Worm (Caenorhabditis elegans) whole organism, L1 larva: ENCODE data around the gene ins-14.

Experiments used
- C16A3.4 ChIP-seq: fragments of 150-350 bp; optimal IDR thresholded peaks from 2 replicates; lab custom pipeline; 2014; ENCODE audit warnings: missing biosample characterization, missing genetic modification characterization
- alr-1 ChIP-seq: fragments of 200-800 bp; sonication (Bioruptor generic); optimal IDR thresholded peaks from 2 replicates; lab custom pipeline; 2018; ENCODE audit warnings: borderline replicate concordance, mild to moderate bottlenecking, missing genetic modification characterization, missing compliant biosample characterization
- aly-2 ChIP-seq: fragments of 150-350 bp; optimal IDR thresholded peaks from 2 replicates; lab custom pipeline; 2014; ENCODE audit warnings: missing biosample characterization, missing genetic modification characterization
- blmp-1 ChIP-seq: fragments of 150-350 bp; optimal IDR thresholded peaks from 2 replicates; lab custom pipeline; 2014; ENCODE audit warnings: missing biosample characterization, missing genetic modification characterization
- ceh-63 ChIP-seq: fragments of 200-800 bp; sonication (Bioruptor generic); optimal IDR thresholded peaks from 2 replicates; lab custom pipeline; 2018; ENCODE audit warnings: mild to moderate bottlenecking, missing genetic modification characterization, missing compliant biosample characterization
- ceh-82 ChIP-seq, 3 experiments: fragments of 150-350 bp in 1 of 3; sonication (generic microtip) in 2 of 3; optimal IDR thresholded peaks; 2 replicates each; lab custom pipeline; 2014 to 2017; ENCODE audit warnings: missing biosample characterization in 3 of 3, missing genetic modification characterization in 3 of 3
- dpl-1 ChIP-seq, 3 experiments: fragments of 150-350 bp in 2 of 3; sonication (generic microtip) in 1 of 3; optimal IDR thresholded peaks; 2 replicates each; lab custom pipeline; 2014 to 2017; ENCODE audit warnings: missing biosample characterization in 3 of 3, missing genetic modification characterization in 3 of 3, missing genetic modification reagents in 3 of 3
- efl-1 ChIP-seq, 4 experiments: fragments of 150-350 bp; optimal IDR thresholded peaks in 3 of 4; peaks in 1 of 4; 1 replicate in 1 of 4; 2 replicates in 3 of 4; lab custom pipeline; 2014; ENCODE audit warnings: missing biosample characterization in 2 of 4, missing genetic modification characterization in 2 of 4, missing genetic modification reagents in 2 of 4
- egl-13 ChIP-seq: sonication (generic microtip); optimal IDR thresholded peaks from 2 replicates; lab custom pipeline; 2016; ENCODE audit warnings: missing genotype, missing genetic modification reagents, missing genetic modification characterization, missing compliant biosample characterization
- egl-27 ChIP-seq, 2 experiments: fragments of 150-350 bp in 1 of 2; sonication (generic microtip); optimal IDR thresholded peaks; 3 replicates each; lab custom pipeline; 2017 to 2018; ENCODE audit warnings: missing biosample characterization in 2 of 2, missing genetic modification characterization in 2 of 2, missing genetic modification reagents in 2 of 2
- elt-2 ChIP-seq: sonication (generic microtip); optimal IDR thresholded peaks from 2 replicates; lab custom pipeline; 2016; ENCODE audit warnings: missing genetic modification characterization, mild to moderate bottlenecking, inconsistent platforms, missing compliant biosample characterization, missing genetic modification reagents
- fkh-10 ChIP-seq: sonication (generic microtip); optimal IDR thresholded peaks from 2 replicates; lab custom pipeline; 2017; ENCODE audit warnings: missing biosample characterization, missing genetic modification reagents, missing genetic modification characterization
- grh-1 ChIP-seq: fragments of 200-800 bp; sonication (Bioruptor generic); IDR thresholded peaks from 2 replicates; pipeline ENCODE4 v1.3.6; 2022; ENCODE audit warnings: missing genetic modification reagents, missing genetic modification characterization, missing compliant biosample characterization
- hlh-4 ChIP-seq: sonication (generic microtip); optimal IDR thresholded peaks from 2 replicates; lab custom pipeline; 2016; ENCODE audit warnings: mild to moderate bottlenecking, missing genetic modification characterization, missing compliant biosample characterization
- hpl-2 ChIP-seq: fragments of 150-350 bp; optimal IDR thresholded peaks from 2 replicates; lab custom pipeline; 2014; ENCODE audit warnings: missing biosample characterization, missing genetic modification reagents, missing genetic modification characterization
- irx-1 ChIP-seq: sonication (generic microtip); optimal IDR thresholded peaks from 2 replicates; lab custom pipeline; 2016; ENCODE audit warnings: missing genetic modification characterization, missing compliant biosample characterization
- jun-1 ChIP-seq: fragments of 150-350 bp; optimal IDR thresholded peaks from 2 replicates; lab custom pipeline; 2014; ENCODE audit warnings: missing biosample characterization, missing genetic modification reagents, missing genetic modification characterization
- lin-13 ChIP-seq: fragments of 150-350 bp; optimal IDR thresholded peaks from 2 replicates; lab custom pipeline; 2014; ENCODE audit warnings: missing biosample characterization, missing genetic modification reagents, missing genetic modification characterization
- lin-14 ChIP-seq: fragments of 200-800 bp; sonication (Bioruptor generic); optimal IDR thresholded peaks from 2 replicates; lab custom pipeline; 2018; ENCODE audit warnings: mild to moderate bottlenecking, missing genetic modification characterization, moderate library complexity, missing compliant biosample characterization
- lin-15B ChIP-seq: fragments of 150-350 bp; sonication (generic microtip); optimal IDR thresholded peaks from 3 replicates; lab custom pipeline; 2014; ENCODE audit warnings: missing biosample characterization, missing genetic modification characterization
- lin-35 ChIP-seq, 2 experiments: fragments of 150-350 bp; optimal IDR thresholded peaks; 2 replicates each; lab custom pipeline; 2014; ENCODE audit warnings: missing biosample characterization in 2 of 2, missing genetic modification characterization in 2 of 2, missing genetic modification reagents in 2 of 2
- lir-3 ChIP-seq: sonication (generic microtip); optimal IDR thresholded peaks from 2 replicates; lab custom pipeline; 2016; ENCODE audit warnings: mild to moderate bottlenecking, missing genetic modification characterization, moderate library complexity, missing compliant biosample characterization; ENCODE audit not compliant: poor library complexity
- lsy-2 ChIP-seq, 2 experiments: fragments of 150-350 bp; optimal IDR thresholded peaks; 2 replicates each; lab custom pipeline; 2014; ENCODE audit warnings: missing biosample characterization in 2 of 2, missing genetic modification characterization in 2 of 2
- mdl-1 ChIP-seq, 2 experiments: fragments of 150-350 bp; optimal IDR thresholded peaks; 2 replicates each; lab custom pipeline; 2014 to 2017; ENCODE audit warnings: missing biosample characterization in 2 of 2, missing genetic modification characterization in 2 of 2, inconsistent platforms in 1 of 2
- nhr-12 ChIP-seq: sonication (generic microtip); optimal IDR thresholded peaks from 2 replicates; lab custom pipeline; 2017; ENCODE audit warnings: missing biosample characterization, missing genetic modification characterization
- nhr-19 ChIP-seq: fragments of 200-800 bp; sonication (Bioruptor generic); conservative IDR thresholded peaks from 2 replicates; pipeline ENCODE4 v1.3.6; 2022; ENCODE audit warnings: missing genetic modification characterization, missing compliant biosample characterization
- nhr-20 ChIP-seq: sonication (generic microtip); optimal IDR thresholded peaks from 2 replicates; lab custom pipeline; 2016; ENCODE audit warnings: mild to moderate bottlenecking, missing genetic modification characterization, missing compliant biosample characterization
- nhr-237 ChIP-seq: fragments of 150-350 bp; optimal IDR thresholded peaks from 2 replicates; lab custom pipeline; 2014; ENCODE audit warnings: missing biosample characterization, missing genetic modification characterization
- nhr-71 ChIP-seq: sonication (generic microtip); optimal IDR thresholded peaks from 2 replicates; lab custom pipeline; 2016; ENCODE audit warnings: mild to moderate bottlenecking, missing genetic modification characterization, moderate library complexity, missing compliant biosample characterization
- nhr-84 ChIP-seq: sonication (generic microtip); optimal IDR thresholded peaks from 2 replicates; lab custom pipeline; 2017; ENCODE audit warnings: missing biosample characterization, missing genetic modification characterization
- nhr-85 ChIP-seq: sonication (generic microtip); peaks from one replicate; lab custom pipeline; 2016; ENCODE audit warnings: missing genetic modification characterization, inconsistent platforms, missing compliant biosample characterization
- pqm-1 ChIP-seq: sonication (generic microtip); optimal IDR thresholded peaks from 3 replicates; lab custom pipeline; 2017; ENCODE audit warnings: missing biosample characterization, missing genetic modification characterization
- rnt-1 ChIP-seq: sonication (generic microtip); optimal IDR thresholded peaks from 2 replicates; lab custom pipeline; 2016; ENCODE audit warnings: mild to moderate bottlenecking, missing genetic modification characterization, moderate library complexity, missing compliant biosample characterization
- snu-23 ChIP-seq: sonication (generic microtip); optimal IDR thresholded peaks from 2 replicates; lab custom pipeline; 2016; ENCODE audit warnings: missing genetic modification characterization, missing compliant biosample characterization
- swsn-7 ChIP-seq: sonication (generic microtip); optimal IDR thresholded peaks from 2 replicates; lab custom pipeline; 2016; ENCODE audit warnings: missing genetic modification characterization, missing compliant biosample characterization
- tlp-1 ChIP-seq: fragments of 150-350 bp; optimal IDR thresholded peaks from 2 replicates; lab custom pipeline; 2014; ENCODE audit warnings: missing biosample characterization, missing genetic modification characterization
- unc-86 ChIP-seq: sonication (generic microtip); optimal IDR thresholded peaks from 2 replicates; lab custom pipeline; 2016; ENCODE audit warnings: missing genetic modification characterization, missing compliant biosample characterization
- vab-15 ChIP-seq: sonication (generic microtip); optimal IDR thresholded peaks from 2 replicates; lab custom pipeline; 2017; ENCODE audit warnings: missing genotype, mild to moderate bottlenecking, missing genetic modification characterization, missing compliant biosample characterization
- xbp-1 ChIP-seq: sonication (generic microtip); optimal IDR thresholded peaks from 2 replicates; lab custom pipeline; 2016; ENCODE audit warnings: missing genetic modification characterization, missing compliant biosample characterization
- zip-4 ChIP-seq: fragments of 200-800 bp; sonication (Bioruptor generic); optimal IDR thresholded peaks from 2 replicates; lab custom pipeline; 2018; ENCODE audit warnings: mild to moderate bottlenecking, missing genetic modification characterization, moderate library complexity, missing compliant biosample characterization

Gene ins-14

DNA sequence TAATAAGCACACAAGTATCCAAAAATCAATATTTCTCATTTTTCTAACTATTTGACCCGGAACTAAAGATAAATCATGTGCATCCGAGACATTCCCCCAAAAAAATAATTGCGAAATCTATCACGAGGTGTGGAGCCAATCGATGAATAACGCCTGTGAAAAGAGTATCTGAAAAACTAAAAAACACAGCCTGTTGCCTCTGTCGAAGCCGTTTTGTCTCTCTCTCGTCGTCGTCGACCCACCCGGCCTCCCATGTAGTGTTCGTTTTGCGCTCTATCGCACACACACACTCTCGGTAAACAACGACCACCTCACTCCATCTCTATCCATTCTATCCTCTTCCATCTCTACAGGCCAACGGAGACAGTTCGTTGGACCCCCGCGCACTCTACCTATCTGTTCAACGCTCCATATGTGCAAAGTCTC lies 37.1 kb upstream of the ins-14 start (continued):
- TF ChIP-seq mdl-1 (tag; optimal IDR thresholded peaks at IDR 0.05; lab: Kevin White, UChicago) (peak in 1 of 2 experiments; percentile 17), zip-4 (GFP tag; lab: Kevin White, UChicago) (peak; percentile 93), lin-15B (peak; percentile 48), hlh-4 (tag; lab: Kevin White, UChicago) (no peak), lin-35 (GFP tag; optimal IDR thresholded peaks at IDR 0.05; lab: Kevin White, UChicago) (peak; percentile 32 to 60), aly-2 (tag; lab: Kevin White, UChicago) (no peak), egl-27 (tag; optimal IDR thresholded peaks at IDR 0.05; lab: Kevin White, UChicago) (no peak), nhr-85 (tag; lab: Kevin White, UChicago) (peak; percentile 20), jun-1 (tag; lab: Kevin White, UChicago) (peak; percentile 51), nhr-12 (tag; lab: Kevin White, UChicago) (no peak), irx-1 (peak; percentile 16), unc-86 (tag; lab: Kevin White, UChicago) (peak; percentile 32), rnt-1 (tag; lab: Kevin White, UChicago) (peak; percentile 55), tlp-1 (no peak), nhr-20 (tag; lab: Kevin White, UChicago) (peak; percentile 43), nhr-19 (GFP tag; lab: Robert Waterston, UW) (no peak; the same call in 1 of the 2 replicates), ceh-82 (tag; optimal IDR thresholded peaks at IDR 0.05; lab: Kevin White, UChicago) (peak in 1 of 3 experiments; percentile 61), dpl-1 (GFP tag; optimal IDR thresholded peaks at IDR 0.05; lab: Kevin White, UChicago) (peak; percentile 1 to 44 (median 30)), alr-1 (tag; lab: Kevin White, UChicago) (no peak), lin-14 (peak; percentile 87), fkh-10 (GFP tag; lab: Kevin White, UChicago) (peak; percentile 1), lir-3 (tag; lab: Kevin White, UChicago) (peak; percentile 7), C16A3.4 (tag; lab: Kevin White, UChicago) (peak; percentile 36), xbp-1 (tag; lab: Kevin White, UChicago) (peak; percentile 7), swsn-7 (peak; percentile 37), lsy-2 (tag; optimal IDR thresholded peaks at IDR 0.05; lab: Kevin White, UChicago) (peak; percentile 49 to 75), egl-13 (tag; lab: Kevin White, UChicago) (peak; percentile 56), efl-1 (optimal IDR thresholded peaks at IDR 0.05; lab: Kevin White, UChicago) (peak; percentile 31 to 43), efl-1 (GFP tag; optimal IDR thresholded peaks at IDR 0.05 in 1 of 2; lab: Kevin White, UChicago) (peak; percentile 42 to 90), snu-23 (GFP tag; lab: Kevin White, UChicago) (peak; percentile 58)

DNA sequence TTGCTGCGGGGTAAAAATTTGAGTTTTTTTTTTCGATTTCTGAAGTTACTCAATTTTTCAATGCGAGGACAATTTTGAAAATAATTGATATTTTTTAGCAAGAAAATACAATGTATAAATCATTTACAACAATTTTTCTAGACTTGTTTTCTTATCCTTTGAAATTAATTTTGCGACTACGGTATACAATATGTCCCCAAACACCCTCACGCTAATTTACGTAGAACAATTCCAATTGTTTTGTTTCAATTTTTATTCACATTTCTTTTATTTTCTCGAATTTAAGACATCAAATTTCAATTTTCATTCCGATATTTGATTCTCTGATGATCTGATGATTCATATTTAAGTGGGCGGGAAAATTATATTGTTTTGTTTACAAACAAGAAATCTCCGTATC lies 36.4 kb upstream of the ins-14 start:
- TF ChIP-seq egl-27 (tag; optimal IDR thresholded peaks at IDR 0.05; lab: Kevin White, UChicago): no peak
- no peak for TF ChIP-seq nhr-19 (GFP tag; lab: Robert Waterston, UW)
- TF ChIP-seq nhr-237 (tag; lab: Kevin White, UChicago): no peak
- TF ChIP-seq grh-1 (GFP tag; lab: Robert Waterston, UW): no peak
- TF ChIP-seq blmp-1 (tag; lab: Kevin White, UChicago): no peak
- no peak for TF ChIP-seq lin-13 (GFP tag; lab: Kevin White, UChicago)
- no peak for TF ChIP-seq vab-15
- TF ChIP-seq nhr-84: no peak
- no peak for TF ChIP-seq hpl-2 (GFP tag; lab: Kevin White, UChicago)
- TF ChIP-seq ceh-63 (GFP tag; lab: Kevin White, UChicago): no peak
- TF ChIP-seq nhr-20 (tag; lab: Kevin White, UChicago): no peak
- TF ChIP-seq nhr-71 (tag; lab: Kevin White, UChicago): no peak
- no peak for TF ChIP-seq fkh-10 (GFP tag; lab: Kevin White, UChicago)
- no peak for TF ChIP-seq jun-1 (tag; lab: Kevin White, UChicago)

DNA sequence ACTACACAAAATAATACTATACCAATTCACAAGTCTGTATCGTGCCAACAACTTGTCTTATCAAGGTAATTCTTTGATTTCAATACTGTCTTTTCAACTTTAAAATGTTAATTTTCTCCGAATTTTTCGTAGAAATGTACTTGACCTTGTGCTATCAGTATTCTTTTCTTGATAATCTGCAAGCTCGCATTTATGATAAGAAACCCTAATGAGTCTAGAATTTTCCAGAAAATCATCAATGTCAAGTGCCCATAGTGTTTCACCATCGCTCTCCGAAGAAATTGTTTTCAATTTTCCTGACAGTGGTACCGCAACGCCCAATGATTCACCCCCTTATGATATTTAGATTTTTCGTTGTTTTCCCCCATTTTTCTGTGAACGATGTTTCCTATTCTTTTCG lies 35.6 kb upstream of the ins-14 start:
- TF ChIP-seq pqm-1 (tag; lab: Kevin White, UChicago): peak; percentile 64
- TF ChIP-seq egl-13 (tag; lab: Kevin White, UChicago): no peak
- peak; percentile 81 for TF ChIP-seq elt-2
- TF ChIP-seq, all 84 proteins: peak for 2
